Worm (Caenorhabditis elegans) whole organism, mixed stage, embryonic: ENCODE data around the gene C13G3.1.

Experiments used
- M03D4.4 ChIP-seq: sonication (generic microtip); optimal IDR thresholded peaks from 2 replicates; lab custom pipeline; 2017; ENCODE audit warnings: mild to moderate bottlenecking, missing genetic modification characterization, missing compliant biosample characterization
- bed-3 ChIP-seq: fragments of 200-800 bp; sonication (Bioruptor generic); optimal IDR thresholded peaks from 3 replicates; lab custom pipeline; 2018; ENCODE audit warnings: mild to moderate bottlenecking, missing genetic modification characterization, moderate library complexity, missing compliant biosample characterization
- blmp-1 ChIP-seq: fragments of 150-350 bp; optimal IDR thresholded peaks from 2 replicates; lab custom pipeline; 2014; ENCODE audit warnings: missing biosample characterization, missing genetic modification characterization
- ceh-43 ChIP-seq: fragments of 200-800 bp; sonication (Bioruptor generic); optimal IDR thresholded peaks from 2 replicates; lab custom pipeline; 2018; ENCODE audit warnings: mild to moderate bottlenecking, missing genetic modification characterization, moderate library complexity, missing compliant biosample characterization
- ceh-83 ChIP-seq: fragments of 200-800 bp; sonication (Bioruptor generic); optimal IDR thresholded peaks from 2 replicates; lab custom pipeline; 2018; ENCODE audit warnings: mild to moderate bottlenecking, missing genetic modification characterization, missing compliant biosample characterization
- ces-1 ChIP-seq: fragments of 150-350 bp; optimal IDR thresholded peaks from 2 replicates; lab custom pipeline; 2014; ENCODE audit warnings: missing biosample characterization, missing genetic modification reagents, missing genetic modification characterization
- cnd-1 ChIP-seq: fragments of 200-800 bp; sonication (Bioruptor generic); optimal IDR thresholded peaks from 2 replicates; lab custom pipeline; 2018; ENCODE audit warnings: mild to moderate bottlenecking, missing genetic modification characterization, missing compliant biosample characterization
- elt-1 ChIP-seq: sonication (generic microtip); optimal IDR thresholded peaks from 2 replicates; lab custom pipeline; 2017; ENCODE audit warnings: missing genetic modification characterization, mild to moderate bottlenecking, missing compliant biosample characterization, antibody characterized with exemption, moderate library complexity, borderline replicate concordance; ENCODE audit not compliant: insufficient read depth
- flh-1 ChIP-seq: fragments of 200-800 bp; sonication (Bioruptor generic); optimal IDR thresholded peaks from 2 replicates; lab custom pipeline; 2018; ENCODE audit warnings: mild to moderate bottlenecking, missing genetic modification characterization, moderate library complexity, missing compliant biosample characterization
- ham-2 ChIP-seq: fragments of 200-800 bp; sonication (Bioruptor generic); optimal IDR thresholded peaks from 2 replicates; lab custom pipeline; 2018; ENCODE audit warnings: mild to moderate bottlenecking, missing genetic modification characterization, missing compliant biosample characterization
- lin-13 ChIP-seq: fragments of 150-350 bp; optimal IDR thresholded peaks from 2 replicates; lab custom pipeline; 2014; ENCODE audit warnings: missing biosample characterization, missing genetic modification characterization
- lin-32 ChIP-seq: fragments of 200-800 bp; sonication (Bioruptor generic); optimal IDR thresholded peaks from 2 replicates; lab custom pipeline; 2018; ENCODE audit warnings: mild to moderate bottlenecking, missing genetic modification characterization, missing compliant biosample characterization
- lsy-2 ChIP-seq: fragments of 150-350 bp; optimal IDR thresholded peaks from 2 replicates; lab custom pipeline; 2014; ENCODE audit warnings: missing biosample characterization, missing genetic modification characterization
- mab-5 ChIP-seq: fragments of 150-350 bp; optimal IDR thresholded peaks from 2 replicates; lab custom pipeline; 2014; ENCODE audit warnings: missing biosample characterization, missing genetic modification characterization
- mep-1 ChIP-seq: fragments of 150-350 bp; optimal IDR thresholded peaks from 2 replicates; lab custom pipeline; 2017; ENCODE audit warnings: missing biosample characterization, missing genetic modification reagents, missing genetic modification characterization, inconsistent platforms
- mls-2 ChIP-seq: sonication (generic microtip); optimal IDR thresholded peaks from 2 replicates; lab custom pipeline; 2016; ENCODE audit warnings: mild to moderate bottlenecking, missing genetic modification characterization, moderate library complexity, missing compliant biosample characterization
- nhr-12 ChIP-seq: fragments of 150-350 bp; optimal IDR thresholded peaks from 2 replicates; lab custom pipeline; 2014; ENCODE audit warnings: missing biosample characterization, missing genetic modification characterization
- nhr-2 ChIP-seq: fragments of 150-350 bp; optimal IDR thresholded peaks from 2 replicates; lab custom pipeline; 2014; ENCODE audit warnings: missing biosample characterization, missing genetic modification characterization
- nhr-237 ChIP-seq: fragments of 150-350 bp; optimal IDR thresholded peaks from 2 replicates; lab custom pipeline; 2014; ENCODE audit warnings: missing biosample characterization, missing genetic modification characterization
- nhr-28 ChIP-seq: fragments of 150-350 bp; optimal IDR thresholded peaks from 2 replicates; lab custom pipeline; 2014; ENCODE audit warnings: missing biosample characterization, missing genetic modification characterization
- nhr-76 ChIP-seq: sonication (generic microtip); optimal IDR thresholded peaks from 2 replicates; lab custom pipeline; 2017; ENCODE audit warnings: missing biosample characterization, missing genetic modification characterization
- pha-4 ChIP-seq: fragments of 150-350 bp; optimal IDR thresholded peaks from 2 replicates; lab custom pipeline; 2018; ENCODE audit warnings: missing biosample characterization, missing genetic modification reagents, missing genetic modification characterization
- sem-2 ChIP-seq: fragments of 200-800 bp; sonication (Bioruptor generic); optimal IDR thresholded peaks from 2 replicates; lab custom pipeline; 2018; ENCODE audit warnings: mild to moderate bottlenecking, missing genetic modification characterization, missing compliant biosample characterization
- sptf-1 ChIP-seq: sonication (generic microtip); optimal IDR thresholded peaks from 2 replicates; lab custom pipeline; 2017; ENCODE audit warnings: mild to moderate bottlenecking, missing genetic modification characterization, moderate library complexity, missing compliant biosample characterization
- tbx-8 ChIP-seq: fragments of 200-800 bp; sonication (Bioruptor generic); optimal IDR thresholded peaks from 2 replicates; lab custom pipeline; 2018; ENCODE audit warnings: mild to moderate bottlenecking, missing genetic modification characterization, moderate library complexity, missing compliant biosample characterization
- unc-120 ChIP-seq: sonication (generic microtip); optimal IDR thresholded peaks from 2 replicates; lab custom pipeline; 2017; ENCODE audit warnings: missing genetic modification characterization, missing compliant biosample characterization; ENCODE audit not compliant: poor library complexity, severe bottlenecking
- unc-39 ChIP-seq: fragments of 150-350 bp; optimal IDR thresholded peaks from 2 replicates; lab custom pipeline; 2014; ENCODE audit warnings: missing biosample characterization, missing genetic modification characterization
- zip-8 ChIP-seq: fragments of 150-350 bp; optimal IDR thresholded peaks from 2 replicates; lab custom pipeline; 2014; ENCODE audit warnings: missing biosample characterization, missing genetic modification characterization
- ztf-11 ChIP-seq: fragments of 150-350 bp; optimal IDR thresholded peaks from 2 replicates; lab custom pipeline; 2014; ENCODE audit warnings: missing biosample characterization, missing genetic modification characterization

C13G3.1 gene

DNA sequence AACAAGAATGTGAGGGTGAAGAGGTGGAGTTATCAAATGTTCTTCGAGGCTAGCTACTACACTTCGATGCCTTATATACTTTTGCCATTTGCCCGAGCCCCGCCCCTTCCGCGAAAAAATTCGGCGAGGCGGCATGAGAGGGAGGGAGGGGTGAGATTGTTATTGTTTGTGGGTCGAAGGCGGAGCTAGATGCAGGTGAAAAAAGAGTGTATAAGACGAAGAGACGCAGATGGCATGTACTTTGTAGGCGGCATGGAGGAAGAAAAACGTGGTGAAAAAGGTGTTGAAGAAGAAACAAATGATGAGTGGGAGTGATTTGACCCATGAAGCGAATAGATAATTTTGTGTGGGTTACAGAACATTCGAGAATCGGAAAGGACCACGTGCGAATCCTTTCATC is at the start of gene C13G3.1:
Gene C13G3.1 (minus strand): TSS at position 47 of the 400 bp plus-strand sequence.
- TF ChIP-seq unc-120 (tag; lab: Kevin White, UChicago) (no peak), flh-1 (no peak), ham-2 (GFP tag; lab: Kevin White, UChicago) (no peak), nhr-237 (tag; lab: Kevin White, UChicago) (no peak), nhr-28 (no peak), bed-3 (GFP tag; lab: Kevin White, UChicago) (no peak), lsy-2 (no peak), lin-13 (tag; lab: Kevin White, UChicago) (no peak), ztf-11 (tag; lab: Kevin White, UChicago) (no peak), pha-4 (no peak), elt-1 (tag; lab: Kevin White, UChicago) (no peak), cnd-1 (tag; lab: Kevin White, UChicago) (no peak), ces-1 (GFP tag; lab: Kevin White, UChicago) (no peak)
- TF ChIP-seq, all 35 proteins: peak for 0

DNA sequence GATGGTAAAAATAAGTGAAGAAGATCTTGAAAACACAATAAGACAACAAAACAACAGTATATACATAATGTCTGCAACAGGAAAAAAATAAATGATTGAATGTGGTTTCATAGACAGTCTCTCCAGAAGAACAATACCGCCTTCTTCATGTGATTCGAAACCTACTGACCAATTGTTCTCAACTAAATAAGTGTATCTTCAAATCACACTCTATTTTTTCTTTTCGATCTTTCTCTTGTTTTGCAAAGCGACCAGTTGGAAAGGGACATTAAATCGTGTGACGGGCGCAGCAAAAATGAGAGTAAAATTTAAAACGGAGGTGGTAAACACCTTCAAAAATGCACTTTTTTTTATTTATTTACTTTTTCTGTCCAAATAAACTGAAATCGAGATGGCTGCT is 49.6 kb upstream of the C13G3.1 start:
- TF ChIP-seq mep-1 (tag; lab: Kevin White, UChicago) (no peak), nhr-12 (tag; lab: Kevin White, UChicago) (no peak), lsy-2 (no peak), pha-4 (no peak), nhr-237 (tag; lab: Kevin White, UChicago) (no peak), ham-2 (GFP tag; lab: Kevin White, UChicago) (no peak), M03D4.4 (tag; lab: Kevin White, UChicago) (no peak), elt-1 (tag; lab: Kevin White, UChicago) (no peak), unc-120 (tag; lab: Kevin White, UChicago) (no peak), lin-13 (tag; lab: Kevin White, UChicago) (no peak), mab-5 (tag; lab: Kevin White, UChicago) (no peak), unc-39 (tag; lab: Kevin White, UChicago) (no peak), bed-3 (GFP tag; lab: Kevin White, UChicago) (no peak)

DNA sequence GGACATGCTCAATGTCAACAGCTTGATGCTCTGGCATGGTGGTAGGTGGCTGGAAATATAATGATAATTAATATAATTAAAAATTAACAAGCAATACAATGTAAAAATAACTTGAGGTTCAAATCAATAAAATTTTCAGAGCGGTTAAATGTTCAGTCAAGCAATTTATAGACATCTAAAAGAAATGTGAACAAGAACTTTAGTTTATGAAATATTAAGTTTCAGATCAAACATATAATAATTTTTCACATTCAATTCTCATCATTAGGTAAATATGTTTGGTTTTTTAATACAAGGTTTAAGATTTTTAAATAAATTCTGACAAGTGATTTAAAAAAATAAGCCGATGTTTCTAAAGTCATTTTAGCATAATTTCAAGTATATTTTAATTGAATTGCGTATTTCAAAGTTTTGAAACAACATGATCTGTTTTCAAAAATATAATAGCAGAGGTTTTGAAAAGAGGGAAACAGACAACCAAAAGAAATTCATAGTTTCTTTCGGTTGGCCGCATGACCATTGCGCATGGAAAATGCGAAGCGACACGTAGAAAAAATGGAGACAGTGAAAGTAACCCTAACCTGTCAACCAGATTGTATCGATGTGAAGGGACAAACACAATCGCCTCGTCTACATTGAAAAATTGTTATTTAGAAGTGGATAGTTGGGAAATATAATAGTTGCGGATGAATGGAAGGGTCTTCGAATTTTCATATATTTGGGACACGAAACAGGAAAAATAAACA is 48.1 kb upstream of the C13G3.1 start, which contains the start of gene T04C12.11:
Gene T04C12.11 (minus strand): TSS at position 51 of the 746 bp plus-strand sequence.
- no peak for TF ChIP-seq ceh-83 (GFP tag; lab: Kevin White, UChicago)
- no peak for TF ChIP-seq lsy-2
- no peak for TF ChIP-seq lin-13 (tag; lab: Kevin White, UChicago)

DNA sequence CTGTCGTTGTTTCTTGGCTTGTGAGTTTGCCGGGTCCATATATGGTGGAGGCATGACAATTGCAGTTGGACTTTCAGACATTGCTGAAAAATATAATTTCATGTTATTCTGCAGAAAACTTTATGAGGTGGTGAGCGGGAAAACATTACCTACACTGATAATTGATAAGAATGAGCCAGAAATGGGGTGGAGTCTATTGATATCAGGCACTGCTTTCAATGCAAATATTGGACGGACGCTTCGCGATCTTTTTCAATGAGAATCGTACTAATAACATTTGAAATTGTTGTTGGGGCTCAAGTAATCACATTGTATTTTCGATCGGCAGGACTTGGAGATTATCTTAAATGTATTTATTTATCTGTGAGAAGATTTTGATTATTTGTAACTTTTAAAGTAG is 46.9 kb upstream of the C13G3.1 start, which contains the start of gene T04C12.1:
Gene T04C12.1 (minus strand): TSS at position 90 of the 400 bp plus-strand sequence.
- TF ChIP-seq ceh-83 (GFP tag; lab: Kevin White, UChicago) (no peak), pha-4 (no peak), sptf-1 (no peak), mls-2 (tag; lab: Kevin White, UChicago) (no peak), cnd-1 (tag; lab: Kevin White, UChicago) (no peak), unc-39 (tag; lab: Kevin White, UChicago) (no peak), nhr-237 (tag; lab: Kevin White, UChicago) (no peak), sem-2 (GFP tag; lab: Kevin White, UChicago) (no peak), elt-1 (tag; lab: Kevin White, UChicago) (no peak), ces-1 (GFP tag; lab: Kevin White, UChicago) (no peak), nhr-12 (tag; lab: Kevin White, UChicago) (no peak), unc-120 (tag; lab: Kevin White, UChicago) (no peak), zip-8 (no peak), ceh-43 (no peak)

DNA sequence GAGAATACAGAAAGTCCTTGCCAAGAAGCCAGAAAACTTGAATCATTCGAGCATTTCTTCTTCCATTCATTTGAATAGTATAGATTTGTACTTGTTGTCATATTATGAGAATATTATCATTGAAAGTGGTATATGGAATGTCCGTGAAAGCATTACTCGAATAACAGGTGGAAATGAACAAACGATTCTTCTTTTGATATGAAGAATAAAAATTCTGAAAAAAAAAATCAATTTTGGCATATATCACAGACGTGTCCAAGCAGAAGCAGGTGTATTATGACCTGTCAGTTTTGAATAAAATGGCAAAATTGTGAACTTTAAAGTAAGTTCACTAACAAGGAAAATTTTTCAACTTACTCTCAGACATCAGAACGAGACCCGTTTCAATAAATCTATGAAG is 44.8 kb upstream of the C13G3.1 start, which contains the start of gene srh-75:
Gene srh-75 (minus strand): TSS at position 101 of the 400 bp plus-strand sequence.
- TF ChIP-seq tbx-8 (GFP tag; lab: Kevin White, UChicago): no peak
- no peak for TF ChIP-seq blmp-1 (tag; lab: Kevin White, UChicago)
- no peak for TF ChIP-seq zip-8
- no peak for TF ChIP-seq lin-32 (GFP tag; lab: Kevin White, UChicago)
- no peak for TF ChIP-seq nhr-76 (tag; lab: Kevin White, UChicago)
- TF ChIP-seq nhr-2: no peak
- TF ChIP-seq lin-13 (tag; lab: Kevin White, UChicago): no peak
- TF ChIP-seq lsy-2: no peak
- TF ChIP-seq nhr-28: no peak
- TF ChIP-seq ceh-83 (GFP tag; lab: Kevin White, UChicago): no peak
- no peak for TF ChIP-seq M03D4.4 (tag; lab: Kevin White, UChicago)
- TF ChIP-seq mls-2 (tag; lab: Kevin White, UChicago): no peak
- TF ChIP-seq mab-5 (tag; lab: Kevin White, UChicago): no peak
